Worm (Caenorhabditis elegans): ENCODE data around the gene dhhc-4.

- TF ChIP-seq flt-1 (GFP tag; IDR thresholded peaks at IDR 0.05) (no peak), ref-1 (GFP tag; conservative IDR thresholded peaks at IDR 0.05) (no peak), cog-1 (tag; optimal IDR thresholded peaks at IDR 0.05) (no peak), T22C8.4 (GFP tag; IDR thresholded peaks at IDR 0.05) (no peak), klf-2 (GFP tag; conservative IDR thresholded peaks at IDR 0.05) (no peak), ztf-23 (GFP tag; IDR thresholded peaks at IDR 0.05) (no peak)
Observed at ce11 chrIII:9830502-9830901, 37.1 kb downstream of the dhhc-4 start, which contains the start of gene ZK632.12.
